Fruit fly (Drosophila melanogaster): Measurements from ENCODE around the gene RNaseX25.

RNaseX25 gene

dm6 chr3L:7978777-7979649 is 8.6 kb downstream of the RNaseX25 start, which contains the start of gene nmo (continued):
- TF ChIP-seq CG12219 (GFP tag; optimal IDR thresholded peaks at IDR 0.05) = no peak
- TF ChIP-seq Ets65A (GFP tag) = peak; percentile 66
- TF ChIP-seq Eip74EF (GFP tag; optimal IDR thresholded peaks at IDR 0.05) = peak in 1 of 2 experiments; percentile 75
- no peak for TF ChIP-seq Scr (GFP tag; IDR thresholded peaks at IDR 0.05; ENCODE audit: partially characterized antibody)
- TF ChIP-seq abd-A (tag; optimal IDR thresholded peaks at IDR 0.05) = peak; percentile 52
- TF ChIP-seq sens (GFP tag) = peak; percentile 74
- peak; percentile 67 for TF ChIP-seq Sin3A (optimal IDR thresholded peaks at IDR 0.05)
- peak; percentile 22 for TF ChIP-seq CG7556 (GFP tag; optimal IDR thresholded peaks at IDR 0.05)
- no peak for TF ChIP-seq unpg (GFP tag; optimal IDR thresholded peaks at IDR 0.05)
- peak; percentile 72 for TF ChIP-seq sug (tag; optimal IDR thresholded peaks at IDR 0.05)
- TF ChIP-seq CG3281 (GFP tag; optimal IDR thresholded peaks at IDR 0.05) = peak; percentile 41
- TF ChIP-seq stwl (tag; optimal IDR thresholded peaks at IDR 0.05) = peak; percentile 89
- TF ChIP-seq CG17385 (GFP tag; optimal IDR thresholded peaks at IDR 0.05) = peak; percentile 23
- TF ChIP-seq Nf-YC (tag; optimal IDR thresholded peaks at IDR 0.05) = peak; percentile 42
- peak; percentile 81 for TF ChIP-seq CG34376 (GFP tag; optimal IDR thresholded peaks at IDR 0.05)
- no peak for TF ChIP-seq peb (GFP tag; IDR thresholded peaks at IDR 0.05)
- TF ChIP-seq trem (tag; optimal IDR thresholded peaks at IDR 0.05) = peak; percentile 92
- no peak for TF ChIP-seq mld (GFP tag; IDR thresholded peaks at IDR 0.05; ENCODE audit: partially characterized antibody)
- peak; percentile 85 for TF ChIP-seq Ets97D (GFP tag; optimal IDR thresholded peaks at IDR 0.05)
- TF ChIP-seq Meics (GFP tag; optimal IDR thresholded peaks at IDR 0.05) = no peak
- peak; percentile 72 for TF ChIP-seq CG6765 (GFP tag; optimal IDR thresholded peaks at IDR 0.05)
- TF ChIP-seq PHDP (tag; optimal IDR thresholded peaks at IDR 0.05) = peak; percentile 9
- TF ChIP-seq dpn (GFP tag; optimal IDR thresholded peaks at IDR 0.05) = peak in 1 of 2 experiments; percentile 5
- TF ChIP-seq lab (GFP tag; optimal IDR thresholded peaks at IDR 0.05) = peak; percentile 68
- peak; percentile 29 for TF ChIP-seq MESR4 (GFP tag; optimal IDR thresholded peaks at IDR 0.05)
- TF ChIP-seq jumu (GFP tag; optimal IDR thresholded peaks at IDR 0.05) = peak; percentile 5
- peak; percentile 24 for TF ChIP-seq CG2712 (tag; optimal IDR thresholded peaks at IDR 0.05)
- no peak for TF ChIP-seq croc (GFP tag; conservative IDR thresholded peaks at IDR 0.05)
- TF ChIP-seq onecut (GFP tag; IDR thresholded peaks at IDR 0.05) = peak; percentile 9; the same call in 1 of the 2 replicates
- no peak for TF ChIP-seq toy (GFP tag; IDR thresholded peaks at IDR 0.05)
- peak; percentile 14 for TF ChIP-seq CG15269 (tag; optimal IDR thresholded peaks at IDR 0.05)
- TF ChIP-seq CG2199 (GFP tag; IDR thresholded peaks at IDR 0.05) = no peak
- TF ChIP-seq CG5180 (GFP tag; optimal IDR thresholded peaks at IDR 0.05) = peak; percentile 22
- peak; percentile 14 for TF ChIP-seq nau (GFP tag; optimal IDR thresholded peaks at IDR 0.05)
- no peak for TF ChIP-seq Hr39 (optimal IDR thresholded peaks at IDR 0.05)
- TF ChIP-seq Dp (GFP tag; optimal IDR thresholded peaks at IDR 0.05) = peak; percentile 72
- peak in 1 of 2 experiments; percentile 83 for TF ChIP-seq crp (GFP tag; optimal IDR thresholded peaks at IDR 0.05)
- TF ChIP-seq chif (GFP tag; optimal IDR thresholded peaks at IDR 0.05) = no peak
- TF ChIP-seq Myb (GFP tag; optimal IDR thresholded peaks at IDR 0.05) = peak; percentile 84
- TF ChIP-seq Kr (GFP tag; optimal IDR thresholded peaks at IDR 0.05) = peak; percentile 34
- TF ChIP-seq CHES-1-like (GFP tag; optimal IDR thresholded peaks at IDR 0.05) = peak; percentile 26
- peak; percentile 11 for TF ChIP-seq Hmr (GFP tag; optimal IDR thresholded peaks at IDR 0.05)
- TF ChIP-seq zen2 (GFP tag; IDR thresholded peaks at IDR 0.05; ENCODE audit: partially characterized antibody) = no peak
- peak; percentile 31 for TF ChIP-seq fd64A (GFP tag; optimal IDR thresholded peaks at IDR 0.05)
- peak; percentile 8 for TF ChIP-seq slp2 (GFP tag; optimal IDR thresholded peaks at IDR 0.05)
- TF ChIP-seq kni (GFP tag; optimal IDR thresholded peaks at IDR 0.05) = peak; percentile 1
- peak; percentile 25 for TF ChIP-seq HHEX (GFP tag; optimal IDR thresholded peaks at IDR 0.05)
- peak; percentile 8 for TF ChIP-seq mam (GFP tag; optimal IDR thresholded peaks at IDR 0.05)

Measured in whole organism, embryonic.